Fruit fly (Drosophila melanogaster) whole organism, embryonic: Measurements from ENCODE around the gene pbl.

Source experiments
- BEAF-32 ChIP-seq: fragments of 200-800 bp; sonication (Bioruptor generic); optimal IDR thresholded peaks from 3 replicates; lab custom pipeline; 2017; ENCODE audit warnings: missing biosample characterization, missing genetic modification characterization, mild to moderate bottlenecking, moderate library complexity, missing genetic modification reagents
- CG11696 ChIP-seq: fragments of 200-800 bp; sonication (Bioruptor generic); IDR thresholded peaks from 2 replicates; pipeline ENCODE4 v1.3.6; 2022; ENCODE audit warnings: missing biosample characterization, missing genetic modification characterization
- CG1233 ChIP-seq: fragments of 200-800 bp; sonication (Bioruptor generic); optimal IDR thresholded peaks from 4 replicates; lab custom pipeline; 2018; ENCODE audit warnings: missing biosample characterization, mild to moderate bottlenecking, missing genetic modification characterization
- CG13287 ChIP-seq: fragments of 200-800 bp; sonication (Bioruptor generic); IDR thresholded peaks from 2 replicates; pipeline ENCODE4 v1.3.6; 2022; ENCODE audit warnings: missing biosample characterization, missing genetic modification characterization; ENCODE audit not compliant: partially characterized antibody
- CG13775 ChIP-seq: fragments of 200-800 bp; sonication (Bioruptor generic); optimal IDR thresholded peaks from 3 replicates; lab custom pipeline; 2017; ENCODE audit warnings: missing biosample characterization, mild to moderate bottlenecking, missing genetic modification characterization
- CG14014 ChIP-seq: fragments of 200-800 bp; sonication (Bioruptor generic); IDR thresholded peaks from 2 replicates; pipeline ENCODE4 v1.3.6; 2022; ENCODE audit warnings: missing biosample characterization, missing genetic modification characterization
- CG16815 ChIP-seq: fragments of 200-800 bp; sonication (Bioruptor generic); optimal IDR thresholded peaks from 3 replicates; lab custom pipeline; 2017; ENCODE audit warnings: missing biosample characterization, mild to moderate bottlenecking, missing genetic modification characterization
- CG17359 ChIP-seq: fragments of 200-800 bp; sonication (Bioruptor generic); optimal IDR thresholded peaks from 3 replicates; lab custom pipeline; 2018; ENCODE audit warnings: missing biosample characterization, mild to moderate bottlenecking, missing genetic modification characterization, moderate library complexity
- CG18011 ChIP-seq: fragments of 200-800 bp; sonication (Bioruptor generic); optimal IDR thresholded peaks from 2 replicates; lab custom pipeline; 2017; ENCODE audit warnings: missing biosample characterization, missing genetic modification characterization, mild to moderate bottlenecking, moderate library complexity, missing genotype
- CG2199 ChIP-seq: fragments of 200-800 bp; sonication (Bioruptor generic); IDR thresholded peaks from 3 replicates; pipeline ENCODE4 v1.3.6; 2022; ENCODE audit warnings: missing biosample characterization, missing genetic modification characterization
- CG2678 ChIP-seq: fragments of 200-800 bp; sonication (Bioruptor generic); optimal IDR thresholded peaks from 3 replicates; lab custom pipeline; 2019; ENCODE audit warnings: missing biosample characterization, mild to moderate bottlenecking, missing genetic modification characterization, moderate library complexity
- CG30020 ChIP-seq: fragments of 200-800 bp; optimal IDR thresholded peaks from 2 replicates; lab custom pipeline; 2019; ENCODE audit warnings: missing biosample characterization, mild to moderate bottlenecking, missing genetic modification characterization, moderate library complexity
- CG34376 ChIP-seq: fragments of 200-800 bp; sonication (Bioruptor generic); optimal IDR thresholded peaks from 2 replicates; lab custom pipeline; 2018; ENCODE audit warnings: missing biosample characterization, mild to moderate bottlenecking, missing genetic modification characterization
- CG4820 ChIP-seq: fragments of 200-800 bp; sonication (Bioruptor generic); optimal IDR thresholded peaks from 3 replicates; lab custom pipeline; 2016; ENCODE audit warnings: missing biosample characterization, missing genetic modification characterization
- CG6654 ChIP-seq: fragments of 200-800 bp; sonication (Bioruptor generic); optimal IDR thresholded peaks from 2 replicates; lab custom pipeline; 2017; ENCODE audit warnings: missing biosample characterization, mild to moderate bottlenecking, missing genetic modification characterization
- CG7928 ChIP-seq: fragments of 200-800 bp; sonication (Bioruptor generic); optimal IDR thresholded peaks from 2 replicates; lab custom pipeline; 2017; ENCODE audit warnings: missing biosample characterization, mild to moderate bottlenecking, missing genetic modification characterization
- CG7963 ChIP-seq: fragments of 200-800 bp; sonication (Bioruptor generic); IDR thresholded peaks from 3 replicates; pipeline ENCODE4 v1.3.6; 2022; ENCODE audit warnings: missing biosample characterization, missing genetic modification characterization; ENCODE audit not compliant: partially characterized antibody
- CG8281 ChIP-seq: fragments of 200-800 bp; sonication (Bioruptor generic); optimal IDR thresholded peaks from 2 replicates; lab custom pipeline; 2018; ENCODE audit warnings: missing biosample characterization, mild to moderate bottlenecking, missing genetic modification characterization, moderate library complexity
- CG9215 ChIP-seq: fragments of 200-800 bp; sonication (Bioruptor generic); IDR thresholded peaks from 2 replicates; pipeline ENCODE4 v1.3.6; 2022; ENCODE audit warnings: missing biosample characterization, missing genetic modification characterization
- CrebB ChIP-seq: fragments of 200-800 bp; sonication (Bioruptor generic); optimal IDR thresholded peaks from 3 replicates; lab custom pipeline; 2018; ENCODE audit warnings: missing biosample characterization, mild to moderate bottlenecking, missing genetic modification characterization
- Deaf1 ChIP-seq: fragments of 200-800 bp; optimal IDR thresholded peaks from 3 replicates; lab custom pipeline; 2019; ENCODE audit warnings: missing biosample characterization, mild to moderate bottlenecking, missing genetic modification characterization, moderate library complexity
- Dp ChIP-seq: fragments of 200-800 bp; sonication (Bioruptor generic); optimal IDR thresholded peaks from 2 replicates; lab custom pipeline; 2018; ENCODE audit warnings: missing biosample characterization, mild to moderate bottlenecking, missing genetic modification characterization, moderate library complexity
- ERR ChIP-seq: fragments of 200-800 bp; sonication (Bioruptor generic); optimal IDR thresholded peaks from 2 replicates; lab custom pipeline; 2016; ENCODE audit warnings: missing biosample characterization, missing genetic modification characterization
- Hsf ChIP-seq: fragments of 200-800 bp; sonication (Bioruptor generic); optimal IDR thresholded peaks from 3 replicates; lab custom pipeline; 2016; ENCODE audit warnings: missing biosample characterization, missing genetic modification characterization
- MBD-R2 ChIP-seq: fragments of 200-800 bp; sonication (Bioruptor generic); IDR thresholded peaks from 2 replicates; pipeline ENCODE4 v1.3.6; 2022; ENCODE audit warnings: missing biosample characterization, missing genetic modification characterization
- Optix ChIP-seq: fragments of 200-800 bp; sonication (Bioruptor generic); IDR thresholded peaks from 3 replicates; pipeline ENCODE4 v1.3.6; 2022; ENCODE audit warnings: missing biosample characterization, missing genetic modification characterization
- ap ChIP-seq: fragments of 200-800 bp; sonication (Bioruptor generic); IDR thresholded peaks from 2 replicates; pipeline ENCODE4 v1.3.6; 2022; ENCODE audit warnings: missing biosample characterization, missing genetic modification characterization
- ase ChIP-seq: fragments of 200-800 bp; sonication (Bioruptor generic); IDR thresholded peaks from 3 replicates; pipeline ENCODE4 v1.3.6; 2022; ENCODE audit warnings: missing biosample characterization, missing genetic modification characterization
- bcd ChIP-seq: fragments of 200-800 bp; sonication (Bioruptor generic); optimal IDR thresholded peaks from 2 replicates; lab custom pipeline; 2017; ENCODE audit warnings: missing biosample characterization, mild to moderate bottlenecking, missing genetic modification characterization
- btn ChIP-seq: fragments of 200-800 bp; sonication (Bioruptor generic); optimal IDR thresholded peaks from 2 replicates; lab custom pipeline; 2016; ENCODE audit warnings: missing biosample characterization, missing genetic modification characterization
- corto ChIP-seq: fragments of 200-800 bp; sonication (Bioruptor generic); optimal IDR thresholded peaks from 2 replicates; lab custom pipeline; 2016; ENCODE audit warnings: missing biosample characterization, mild to moderate bottlenecking, missing genetic modification characterization, moderate library complexity
- crp ChIP-seq, 2 experiments: fragments of 200-800 bp; sonication (Bioruptor generic); optimal IDR thresholded peaks; 2 replicates in 1 of 2; 3 replicates in 1 of 2; lab custom pipeline; 2017; ENCODE audit warnings: missing biosample characterization in 2 of 2, missing genetic modification characterization in 2 of 2, mild to moderate bottlenecking in 1 of 2, moderate library complexity in 1 of 2
- da ChIP-seq: fragments of 200-800 bp; sonication (Bioruptor generic); optimal IDR thresholded peaks from 2 replicates; lab custom pipeline; 2016; ENCODE audit warnings: missing biosample characterization, missing genetic modification characterization
- dan ChIP-seq: fragments of 200-800 bp; sonication (Bioruptor generic); IDR thresholded peaks from 2 replicates; pipeline ENCODE4 v1.3.6; 2022; ENCODE audit warnings: missing biosample characterization, missing genetic modification characterization
- fd3F ChIP-seq: fragments of 200-800 bp; sonication (Bioruptor generic); optimal IDR thresholded peaks from 2 replicates; lab custom pipeline; 2018; ENCODE audit warnings: missing biosample characterization, mild to moderate bottlenecking, missing genetic modification characterization, moderate library complexity
- fd64A ChIP-seq: fragments of 200-800 bp; sonication (Bioruptor generic); optimal IDR thresholded peaks from 3 replicates; lab custom pipeline; 2018; ENCODE audit warnings: missing biosample characterization, mild to moderate bottlenecking, missing genetic modification characterization
- fd96Cb ChIP-seq: fragments of 200-800 bp; sonication (Bioruptor generic); optimal IDR thresholded peaks from 2 replicates; lab custom pipeline; 2018; ENCODE audit warnings: missing biosample characterization, mild to moderate bottlenecking, missing genetic modification characterization, moderate library complexity
- gro ChIP-seq: fragments of 200-800 bp; sonication (Bioruptor generic); optimal IDR thresholded peaks from 2 replicates; lab custom pipeline; 2016; ENCODE audit warnings: missing biosample characterization, missing genetic modification characterization
- lab ChIP-seq: fragments of 200-800 bp; sonication (Bioruptor generic); optimal IDR thresholded peaks from 3 replicates; lab custom pipeline; 2017; ENCODE audit warnings: missing biosample characterization, missing genetic modification characterization, mild to moderate bottlenecking, moderate library complexity, missing genetic modification reagents
- lola ChIP-seq, 3 experiments: fragments of >200 bp in 2 of 3; fragments of 200-800 bp in 1 of 3; sonication (Bioruptor generic) in 1 of 3; optimal IDR thresholded peaks; 2 replicates each; lab custom pipeline; 2017 to 2019; ENCODE audit warnings: missing biosample characterization in 3 of 3, missing genetic modification characterization in 3 of 3, mild to moderate bottlenecking in 1 of 3, moderate library complexity in 1 of 3
- nmo ChIP-seq: fragments of 200-800 bp; sonication (Bioruptor generic); optimal IDR thresholded peaks from 2 replicates; lab custom pipeline; 2018; ENCODE audit warnings: missing biosample characterization, mild to moderate bottlenecking, missing genetic modification characterization, moderate library complexity
- phol ChIP-seq: fragments of 200-800 bp; sonication (Bioruptor generic); optimal IDR thresholded peaks from 3 replicates; lab custom pipeline; 2018; ENCODE audit warnings: missing biosample characterization, mild to moderate bottlenecking, missing genetic modification characterization, moderate library complexity
- run ChIP-seq: fragments of 200-800 bp; sonication (Bioruptor generic); optimal IDR thresholded peaks from 3 replicates; lab custom pipeline; 2018; ENCODE audit warnings: missing biosample characterization, mild to moderate bottlenecking, missing genetic modification characterization
- sima ChIP-seq: fragments of 200-800 bp; sonication (Bioruptor generic); optimal IDR thresholded peaks from 2 replicates; lab custom pipeline; 2016; ENCODE audit warnings: missing biosample characterization, missing genetic modification characterization
- sqz ChIP-seq: fragments of 200-800 bp; sonication (Bioruptor generic); optimal IDR thresholded peaks from 3 replicates; lab custom pipeline; 2018; ENCODE audit warnings: missing biosample characterization, mild to moderate bottlenecking, missing genetic modification characterization
- toy ChIP-seq: fragments of 200-800 bp; sonication (Bioruptor generic); IDR thresholded peaks from 2 replicates; pipeline ENCODE4 v1.3.6; 2022; ENCODE audit warnings: missing biosample characterization, missing genetic modification characterization
- unc-4 ChIP-seq: fragments of 200-800 bp; sonication (Bioruptor generic); IDR thresholded peaks from 2 replicates; pipeline ENCODE4 v1.3.6; 2022; ENCODE audit warnings: missing biosample characterization, missing genetic modification characterization; ENCODE audit not compliant: partially characterized antibody
- zen2 ChIP-seq: fragments of 200-800 bp; sonication (Bioruptor generic); IDR thresholded peaks from 3 replicates; pipeline ENCODE4 v1.3.6; 2022; ENCODE audit warnings: missing biosample characterization, missing genetic modification characterization; ENCODE audit not compliant: partially characterized antibody

pbl gene

dm6 chr3L:7903489-7904150, 8.1 kb downstream of the pbl start (continued):
- TF ChIP-seq CG30020, result no peak
- TF ChIP-seq sqz (GFP tag; lab: Kevin White, UChicago), result peak; percentile 77
- peak; percentile 63 for TF ChIP-seq sima (GFP tag; lab: Kevin White, UChicago)
- peak; percentile 80 for TF ChIP-seq ap (GFP tag; lab: Robert Waterston, UW)
- TF ChIP-seq Dp, result no peak
- TF ChIP-seq zen2, result no peak
- peak; percentile 85 for TF ChIP-seq CG4820
- peak; percentile 80 for TF ChIP-seq ase
- TF ChIP-seq fd64A (GFP tag; lab: Kevin White, UChicago), result peak; percentile 80
- peak; percentile 19 for TF ChIP-seq gro (GFP tag; lab: Kevin White, UChicago)
- peak; percentile 62 for TF ChIP-seq ERR
- peak; percentile 80 for TF ChIP-seq bcd
- peak; percentile 41 for TF ChIP-seq CG7928
- peak; percentile 61 for TF ChIP-seq Deaf1 (tag; lab: Kevin White, UChicago)
- TF ChIP-seq CG8281 (tag; lab: Kevin White, UChicago), result peak; percentile 83
- peak; percentile 91 for TF ChIP-seq phol
- TF ChIP-seq dan (GFP tag; lab: Robert Waterston, UW), result no peak
- TF ChIP-seq toy (GFP tag; lab: Robert Waterston, UW), result no peak
- peak; percentile 93 for TF ChIP-seq CG17359 (tag; lab: Kevin White, UChicago)
- TF ChIP-seq BEAF-32, result no peak
- peak; percentile 78 for TF ChIP-seq CG1233
- peak; percentile 90 for TF ChIP-seq fd96Cb (tag; lab: Kevin White, UChicago)
- peak; percentile 59; the same call in 1 of the 2 replicates for TF ChIP-seq CG11696 (GFP tag; lab: Robert Waterston, UW)
- TF ChIP-seq CrebB (tag; lab: Kevin White, UChicago), result peak; percentile 62
- peak; percentile 92 for TF ChIP-seq CG2678
- TF ChIP-seq nmo (GFP tag; lab: Kevin White, UChicago), result peak; percentile 94
- TF ChIP-seq da (GFP tag; lab: Kevin White, UChicago), result peak; percentile 58
- peak in 1 of 2 experiments; percentile 31 for TF ChIP-seq crp (GFP tag; optimal IDR thresholded peaks at IDR 0.05; lab: Kevin White, UChicago)
- TF ChIP-seq CG14014, result peak; percentile 77
- TF ChIP-seq unc-4, result no peak
- no peak for TF ChIP-seq corto (GFP tag; lab: Kevin White, UChicago)
- TF ChIP-seq lab (GFP tag; lab: Kevin White, UChicago), result peak; percentile 89
- no peak for TF ChIP-seq CG2199 (GFP tag; lab: Robert Waterston, UW)
- peak; percentile 77 for TF ChIP-seq CG13775 (GFP tag; lab: Kevin White, UChicago)
- peak; percentile 52 for TF ChIP-seq btn (GFP tag; lab: Kevin White, UChicago)
- TF ChIP-seq CG34376, result no peak
- peak; percentile 43 for TF ChIP-seq run
- TF ChIP-seq lola (GFP tag; optimal IDR thresholded peaks at IDR 0.05; lab: Kevin White, UChicago), result peak in 1 of 3 experiments; percentile 89
- TF ChIP-seq CG9215, result peak; percentile 56; the same call in 1 of the 2 replicates
- no peak for TF ChIP-seq CG13287 (GFP tag; lab: Robert Waterston, UW)
- TF ChIP-seq MBD-R2, result peak; percentile 54; the same call in 1 of the 2 replicates
- no peak for TF ChIP-seq CG7963 (GFP tag; lab: Robert Waterston, UW)
- no peak for TF ChIP-seq Optix (GFP tag; lab: Robert Waterston, UW)
- TF ChIP-seq CG16815 (GFP tag; lab: Kevin White, UChicago), result peak; percentile 76
- TF ChIP-seq CG18011 (GFP tag; lab: Kevin White, UChicago), result peak; percentile 49
- peak; percentile 57 for TF ChIP-seq fd3F
- TF ChIP-seq CG6654 (GFP tag; lab: Kevin White, UChicago), result peak; percentile 65
- TF ChIP-seq Hsf (GFP tag; lab: Kevin White, UChicago), result peak; percentile 81
